Fruit fly (Drosophila melanogaster): ENCODE measurements around the gene Pcyt2.

DNA sequence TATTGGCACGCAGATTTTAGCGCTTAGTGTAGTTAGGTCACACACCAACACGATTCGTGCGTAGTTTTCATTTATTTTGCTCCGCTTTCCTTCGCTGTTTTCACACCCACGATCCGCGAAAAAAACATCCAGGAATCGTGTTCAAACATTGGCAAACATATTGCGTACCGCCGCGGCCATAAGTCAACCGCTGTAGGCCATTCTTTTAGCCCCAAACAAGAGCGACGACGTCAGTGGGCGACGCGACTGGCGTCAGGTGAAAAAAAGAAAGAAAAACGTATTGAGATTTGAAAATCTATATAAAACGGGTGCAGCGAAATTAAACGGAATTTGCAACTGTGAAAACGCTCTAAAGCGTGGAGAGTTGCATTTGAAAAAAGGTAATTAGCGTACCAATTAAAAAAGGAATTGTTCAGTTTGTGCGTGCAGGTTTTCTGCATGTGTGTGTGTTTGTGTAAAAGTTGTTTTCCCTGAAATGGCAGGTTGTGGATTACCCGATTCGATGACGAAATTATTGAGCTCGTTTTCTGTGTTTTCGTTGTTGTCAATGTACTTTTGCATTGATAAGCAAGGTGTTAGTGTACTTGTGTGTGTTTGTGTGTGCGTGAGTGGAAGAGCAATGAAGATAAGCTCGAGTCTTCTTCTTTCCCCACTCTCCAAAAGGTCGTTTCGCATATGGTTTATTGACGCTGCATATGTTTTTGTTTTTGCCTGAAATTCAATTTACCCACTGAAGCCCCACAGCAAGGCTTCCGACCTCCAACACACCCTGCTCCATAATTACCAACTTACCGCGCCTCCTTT is 16.1 kb downstream of the Pcyt2 start, which contains the start of gene Tmep:
- TF ChIP-seq CG8478 (optimal IDR thresholded peaks at IDR 0.05) = no peak
- TF ChIP-seq CTCF (optimal IDR thresholded peaks at IDR 0.05) = no peak
